Worm (Caenorhabditis elegans) whole organism, L3 larva: ENCODE results near the gene F59E12.17.
"Not testable (repeated sequence)": the region's sequence is repeated elsewhere in the genome, so short reads cannot be mapped to it uniquely, and the experiment has no call there.

Experiments
- ZK546.5 ChIP-seq: sonication (generic microtip); optimal IDR thresholded peaks from 2 replicates; lab custom pipeline; 2017; ENCODE audit warnings: missing biosample characterization, missing genetic modification characterization
- aly-2 ChIP-seq: fragments of 150-350 bp; optimal IDR thresholded peaks from 2 replicates; lab custom pipeline; 2014; ENCODE audit warnings: missing biosample characterization, missing genetic modification characterization
- ama-1 ChIP-seq: fragments of 150-350 bp; optimal IDR thresholded peaks from 2 replicates; lab custom pipeline; 2018
- ceh-28 ChIP-seq: fragments of 150-350 bp; optimal IDR thresholded peaks from 2 replicates; lab custom pipeline; 2014; ENCODE audit warnings: missing biosample characterization, missing genetic modification reagents, missing genetic modification characterization
- ceh-82 ChIP-seq: fragments of 150-350 bp; optimal IDR thresholded peaks from 2 replicates; lab custom pipeline; 2014; ENCODE audit warnings: missing biosample characterization, missing genetic modification characterization
- daf-12 ChIP-seq: fragments of 150-350 bp; optimal IDR thresholded peaks from 2 replicates; lab custom pipeline; 2014; ENCODE audit warnings: missing biosample characterization, missing genetic modification reagents, missing genetic modification characterization
- egl-27 ChIP-seq: sonication (generic microtip); optimal IDR thresholded peaks from 4 replicates; lab custom pipeline; 2017; ENCODE audit warnings: missing biosample characterization, missing genetic modification reagents, missing genetic modification characterization
- elt-2 ChIP-seq: sonication (generic microtip); optimal IDR thresholded peaks from 2 replicates; lab custom pipeline; 2016; ENCODE audit warnings: missing genetic modification reagents, mild to moderate bottlenecking, missing genetic modification characterization, missing compliant biosample characterization
- eor-1 ChIP-seq, 2 experiments: fragments of 150-350 bp; optimal IDR thresholded peaks; 2 replicates each; lab custom pipeline; 2014 to 2018; ENCODE audit warnings: missing biosample characterization in 2 of 2, missing genetic modification characterization in 2 of 2
- fkh-10 ChIP-seq: sonication (generic microtip); optimal IDR thresholded peaks from 2 replicates; lab custom pipeline; 2017; ENCODE audit warnings: missing biosample characterization, missing genetic modification reagents, missing genetic modification characterization
- fkh-2 ChIP-seq: fragments of 150-350 bp; optimal IDR thresholded peaks from 2 replicates; lab custom pipeline; 2014; ENCODE audit warnings: missing biosample characterization, missing genetic modification reagents, missing genetic modification characterization
- hmg-11 ChIP-seq: sonication (generic microtip); optimal IDR thresholded peaks from 2 replicates; lab custom pipeline; 2016; ENCODE audit warnings: missing genetic modification characterization, missing compliant biosample characterization
- lsy-12 ChIP-seq: sonication (generic microtip); optimal IDR thresholded peaks from 2 replicates; lab custom pipeline; 2016; ENCODE audit warnings: mild to moderate bottlenecking, missing genetic modification characterization, missing compliant biosample characterization
- nfya-1 ChIP-seq: sonication (generic microtip); optimal IDR thresholded peaks from 2 replicates; lab custom pipeline; 2017; ENCODE audit warnings: missing genetic modification characterization, mild to moderate bottlenecking, missing compliant biosample characterization, antibody characterized with exemption, moderate library complexity; ENCODE audit not compliant: insufficient read depth
- nhr-11 ChIP-seq: fragments of 150-350 bp; optimal IDR thresholded peaks from 2 replicates; lab custom pipeline; 2014; ENCODE audit warnings: missing biosample characterization, missing genetic modification characterization
- nhr-12 ChIP-seq: fragments of 150-350 bp; optimal IDR thresholded peaks from 2 replicates; lab custom pipeline; 2014; ENCODE audit warnings: missing biosample characterization, missing genetic modification characterization
- nhr-23 ChIP-seq: fragments of 150-350 bp; optimal IDR thresholded peaks from 2 replicates; lab custom pipeline; 2014; ENCODE audit warnings: missing biosample characterization, missing genetic modification reagents, missing genetic modification characterization
- nhr-237 ChIP-seq: fragments of 150-350 bp; optimal IDR thresholded peaks from 2 replicates; lab custom pipeline; 2014; ENCODE audit warnings: missing biosample characterization, missing genetic modification characterization
- nhr-25 ChIP-seq: sonication (generic microtip); optimal IDR thresholded peaks from 2 replicates; lab custom pipeline; 2017; ENCODE audit warnings: missing biosample characterization, missing genetic modification characterization
- nhr-43 ChIP-seq: sonication (generic microtip); optimal IDR thresholded peaks from 2 replicates; lab custom pipeline; 2016; ENCODE audit warnings: mild to moderate bottlenecking, missing genetic modification characterization, missing compliant biosample characterization; ENCODE audit not compliant: poor library complexity, severe bottlenecking
- nhr-67 ChIP-seq: fragments of 150-350 bp; optimal IDR thresholded peaks from 2 replicates; lab custom pipeline; 2014; ENCODE audit warnings: missing biosample characterization, missing genetic modification characterization
- nhr-76 ChIP-seq: fragments of 150-350 bp; sonication (generic microtip); optimal IDR thresholded peaks from 5 replicates; lab custom pipeline; 2014; ENCODE audit warnings: missing biosample characterization, missing genetic modification characterization
- sea-2 ChIP-seq: fragments of 150-350 bp; sonication (generic microtip); optimal IDR thresholded peaks from 4 replicates; lab custom pipeline; 2014; ENCODE audit warnings: missing biosample characterization, missing genetic modification reagents, missing genetic modification characterization
- skn-1 ChIP-seq: fragments of 150-350 bp; optimal IDR thresholded peaks from 2 replicates; lab custom pipeline; 2014; ENCODE audit warnings: missing biosample characterization, missing genetic modification characterization
- snpc-4 ChIP-seq: fragments of 150-350 bp; optimal IDR thresholded peaks from 2 replicates; lab custom pipeline; 2014; ENCODE audit warnings: missing biosample characterization, missing genetic modification characterization
- tbx-2 ChIP-seq: sonication (generic microtip); optimal IDR thresholded peaks from 2 replicates; lab custom pipeline; 2016; ENCODE audit warnings: mild to moderate bottlenecking, missing genetic modification characterization, missing compliant biosample characterization
- unc-39 ChIP-seq: sonication (generic microtip); optimal IDR thresholded peaks from 4 replicates; lab custom pipeline; 2017; ENCODE audit warnings: missing biosample characterization, missing genetic modification characterization
- zag-1 ChIP-seq: fragments of 150-350 bp; optimal IDR thresholded peaks from 2 replicates; lab custom pipeline; 2014; ENCODE audit warnings: missing biosample characterization, missing genetic modification characterization
- ztf-11 ChIP-seq: fragments of 150-350 bp; optimal IDR thresholded peaks from 2 replicates; lab custom pipeline; 2014; ENCODE audit warnings: missing biosample characterization, missing genetic modification characterization

Gene F59E12.17

ce11 chrII:5636826-5637225, 12.4 kb downstream of the F59E12.17 start, which contains the start of gene F59E12.8:
Gene F59E12.8, minus strand, starts transcription at chrII:5636926.
- no peak for TF ChIP-seq unc-39 (tag; lab: Kevin White, UChicago)
- no peak for TF ChIP-seq ceh-82 (tag; lab: Kevin White, UChicago)
- no peak for TF ChIP-seq aly-2 (tag; lab: Kevin White, UChicago)
- TF ChIP-seq fkh-2 (tag; lab: Kevin White, UChicago): no peak
- TF ChIP-seq daf-12 (tag; lab: Kevin White, UChicago): no peak
- TF ChIP-seq ama-1: no peak
- no peak for TF ChIP-seq nfya-1 (tag; lab: Kevin White, UChicago)
- no peak for TF ChIP-seq ztf-11 (tag; lab: Kevin White, UChicago)
- no peak for TF ChIP-seq hmg-11 (tag; lab: Kevin White, UChicago)
- no peak for TF ChIP-seq nhr-23 (tag; lab: Kevin White, UChicago)
- TF ChIP-seq snpc-4: no peak
- no peak for TF ChIP-seq nhr-76
- no peak for TF ChIP-seq nhr-11 (tag; lab: Kevin White, UChicago)
- TF ChIP-seq, all 47 proteins: peak for 0

ce11 chrII:5633453-5633852, 15.8 kb downstream of the F59E12.17 start:
- TF ChIP-seq eor-1 (tag; optimal IDR thresholded peaks at IDR 0.05; lab: Kevin White, UChicago) (no peak), nhr-67 (tag; lab: Kevin White, UChicago) (no peak), tbx-2 (tag; lab: Kevin White, UChicago) (no peak), egl-27 (tag; lab: Kevin White, UChicago) (no peak), nfya-1 (tag; lab: Kevin White, UChicago) (peak; percentile 25)

ce11 chrII:5630851-5631401, 18.3 kb downstream of the F59E12.17 start, which contains the start of the genes F59E12.6 and npl-4.1:
Gene F59E12.6, minus strand, starts transcription at chrII:5630951.
Gene npl-4.1, plus strand, starts transcription at chrII:5631351.
- not testable (repeated sequence) for TF ChIP-seq nhr-23, lsy-12, zag-1 (tag; lab: Kevin White, UChicago)

ce11 chrII:5628326-5628818, 20.9 kb downstream of the F59E12.17 start, which contains the start of gene F59E12.15:
Gene F59E12.15, minus strand, starts transcription at chrII:5628376.
- no peak for TF ChIP-seq nhr-237 (tag; lab: Kevin White, UChicago)
- TF ChIP-seq ZK546.5: no peak
- TF ChIP-seq skn-1 (tag; lab: Kevin White, UChicago): no peak
- TF ChIP-seq fkh-10: no peak
- TF ChIP-seq ceh-82 (tag; lab: Kevin White, UChicago): no peak
- no peak for TF ChIP-seq nhr-12
- no peak for TF ChIP-seq daf-12 (tag; lab: Kevin White, UChicago)

- not testable (repeated sequence) for TF ChIP-seq ama-1; nhr-25 (tag; lab: Kevin White, UChicago); nhr-76
- TF ChIP-seq, all 47 proteins: peak for 0; not testable (repeated sequence) for 47
Measured at ce11 chrII:5622383-5622939, 26.8 kb downstream of the F59E12.17 start, which contains the start of the genes eif-3.L and npl-4.2. Gene eif-3.L, minus strand, starts transcription at chrII:5622483. Gene npl-4.2, plus strand, starts transcription at chrII:5622889.

- TF ChIP-seq sea-2 (no peak), lsy-12 (tag; lab: Kevin White, UChicago) (no peak), daf-12 (tag; lab: Kevin White, UChicago) (no peak), nhr-12 (no peak), nhr-23 (tag; lab: Kevin White, UChicago) (peak; percentile 48), ceh-28 (tag; lab: Kevin White, UChicago) (peak; percentile 8), nhr-43 (peak; percentile 15), fkh-10 (no peak), fkh-2 (tag; lab: Kevin White, UChicago) (no peak), nfya-1 (tag; lab: Kevin White, UChicago) (peak; percentile 9), elt-2 (peak; percentile 71)
Measured at ce11 chrII:5619298-5619697, 30.0 kb downstream of the F59E12.17 start, which contains the start of gene dhs-6. Gene dhs-6, minus strand, starts transcription at chrII:5619319.
